Worm (Caenorhabditis elegans): ENCODE measurements around the gene B0334.4.

- TF ChIP-seq nhr-6 (tag; optimal IDR thresholded peaks at IDR 0.05): no peak
- TF ChIP-seq egl-27 (tag; optimal IDR thresholded peaks at IDR 0.05): no peak
- no peak for TF ChIP-seq nhr-12 (tag; optimal IDR thresholded peaks at IDR 0.05)
- TF ChIP-seq unc-62 (GFP tag; optimal IDR thresholded peaks at IDR 0.05): no peak
- TF ChIP-seq ztf-11 (tag; optimal IDR thresholded peaks at IDR 0.05): no peak
- TF ChIP-seq nhr-11 (tag; optimal IDR thresholded peaks at IDR 0.05): no peak
- TF ChIP-seq lin-11 (tag; optimal IDR thresholded peaks at IDR 0.05): no peak
- no peak for TF ChIP-seq nhr-77 (tag; optimal IDR thresholded peaks at IDR 0.05)
- no peak for TF ChIP-seq mab-5 (tag; optimal IDR thresholded peaks at IDR 0.05)
- no peak for TF ChIP-seq aly-2 (tag; optimal IDR thresholded peaks at IDR 0.05)
- no peak for TF ChIP-seq ama-1 (optimal IDR thresholded peaks at IDR 0.05)
- TF ChIP-seq snpc-4 (tag; optimal IDR thresholded peaks at IDR 0.05): no peak
- TF ChIP-seq crh-2 (tag; optimal IDR thresholded peaks at IDR 0.05): no peak
Observed at ce11 chrII:11537606-11538016, 42.1 kb downstream of the B0334.4 start.

Data from whole organism, L2 larva.